Fruit fly (Drosophila melanogaster): ENCODE results near the gene CG43115.

CG43115 gene

DNA sequence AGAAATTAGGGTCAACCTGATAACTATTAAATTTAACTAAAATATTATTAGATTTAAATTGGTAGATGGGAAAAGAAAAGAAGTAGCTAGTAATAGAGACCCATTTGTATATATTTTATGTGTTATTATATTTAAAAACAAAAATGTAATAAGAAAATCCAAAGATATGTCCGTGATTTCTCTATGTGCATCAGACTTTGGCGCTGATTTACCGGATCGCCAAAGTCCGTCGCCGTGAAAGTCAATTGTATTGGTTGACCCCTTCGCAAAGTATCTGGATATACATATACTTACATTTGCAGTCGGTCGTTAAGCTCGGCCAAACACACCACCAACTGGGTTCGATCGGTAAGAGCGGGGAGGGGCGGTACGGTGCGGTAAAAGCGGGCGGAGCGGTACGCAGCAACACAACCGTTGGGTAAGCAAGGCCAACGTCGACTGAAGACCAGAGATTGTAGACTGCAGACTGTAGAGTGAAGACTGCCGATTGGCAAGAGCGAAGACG, 10.9 kb upstream of the CG43115 start (continued):
- TF ChIP-seq dl (GFP tag; optimal IDR thresholded peaks at IDR 0.05; ENCODE audit: insufficient read depth in 1 of 2, partially characterized antibody in 2 of 2) (no peak), br (GFP tag; optimal IDR thresholded peaks at IDR 0.05) (no peak)

DNA sequence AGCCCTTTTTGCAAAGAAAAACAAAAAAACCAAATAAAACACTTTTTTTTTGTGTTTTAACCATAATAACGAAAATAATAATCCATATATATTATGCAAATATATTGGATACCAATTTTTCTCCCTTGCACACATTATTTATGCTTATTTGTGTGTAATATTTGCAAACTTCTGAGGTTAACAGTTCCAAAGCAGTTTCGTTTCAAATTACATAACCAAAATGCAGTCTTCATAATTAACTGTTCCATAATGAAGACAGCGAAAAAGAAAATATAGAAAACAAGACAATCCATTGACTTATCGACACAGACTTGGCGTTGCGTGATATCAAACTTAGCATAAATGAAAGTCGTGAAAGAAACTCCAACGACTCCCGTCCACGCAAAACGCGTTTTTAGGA, 9.4 kb upstream of the CG43115 start:
- TF ChIP-seq dsf (GFP tag; optimal IDR thresholded peaks at IDR 0.05; ENCODE audit: borderline replicate concordance) (no peak), Hnf4 (GFP tag; optimal IDR thresholded peaks at IDR 0.05) (no peak), Sp1 (GFP tag; optimal IDR thresholded peaks at IDR 0.05) (no peak), Dfd (GFP tag; optimal IDR thresholded peaks at IDR 0.05) (no peak), OdsH (GFP tag; optimal IDR thresholded peaks at IDR 0.05) (no peak), Rel (GFP tag; optimal IDR thresholded peaks at IDR 0.05) (no peak), Rel (tag; optimal IDR thresholded peaks at IDR 0.05) (no peak), sv (GFP tag; optimal IDR thresholded peaks at IDR 0.05) (no peak), fru (GFP tag; optimal IDR thresholded peaks at IDR 0.05) (no peak), Mio (GFP tag; optimal IDR thresholded peaks at IDR 0.05) (no peak), sage (GFP tag; optimal IDR thresholded peaks at IDR 0.05) (no peak), tai (GFP tag; optimal IDR thresholded peaks at IDR 0.05) (no peak), Vsx2 (GFP tag; optimal IDR thresholded peaks at IDR 0.05; ENCODE audit: partially characterized antibody) (no peak), dl (GFP tag; optimal IDR thresholded peaks at IDR 0.05; ENCODE audit: insufficient read depth in 1 of 2, partially characterized antibody in 2 of 2) (no peak), Myc (optimal IDR thresholded peaks at IDR 0.05) (no peak)

DNA sequence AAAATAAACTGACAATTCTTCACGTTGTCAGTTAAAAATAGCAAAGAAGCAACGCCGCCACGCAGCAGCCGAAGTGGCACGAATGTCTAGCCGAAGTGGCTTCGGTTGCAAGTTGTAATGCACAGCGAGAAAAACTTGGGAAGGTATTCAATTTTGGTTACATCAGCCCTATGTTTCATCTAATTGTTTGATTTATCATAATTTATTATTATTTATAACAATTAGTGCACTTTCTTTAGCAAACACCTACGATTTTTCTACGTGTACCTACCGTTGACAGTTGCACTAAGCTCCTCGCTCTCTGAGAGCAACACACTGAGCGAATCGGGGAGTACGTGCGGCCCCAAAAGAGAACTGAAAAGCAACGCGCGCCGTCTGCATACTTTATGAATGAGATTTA, 8.6 kb upstream of the CG43115 start, which contains the start of gene Tsp5D:
Gene Tsp5D (minus strand): TSS at position 13 of the 400 bp plus-strand sequence.
- TF ChIP-seq sv (GFP tag; optimal IDR thresholded peaks at IDR 0.05) (peak; percentile 56), foxo (GFP tag; optimal IDR thresholded peaks at IDR 0.05) (peak in 1 of 2 experiments; percentile 19), fru (GFP tag; optimal IDR thresholded peaks at IDR 0.05) (peak; percentile 26), psq (GFP tag; optimal IDR thresholded peaks at IDR 0.05) (peak; percentile 11), h (GFP tag; optimal IDR thresholded peaks at IDR 0.05) (peak; percentile 38), woc (GFP tag; optimal IDR thresholded peaks at IDR 0.05) (no peak), Hnf4 (GFP tag; optimal IDR thresholded peaks at IDR 0.05) (no peak), CG9705 (GFP tag; optimal IDR thresholded peaks at IDR 0.05) (no peak), HLH106 (tag; optimal IDR thresholded peaks at IDR 0.05) (peak; percentile 46), Myc (optimal IDR thresholded peaks at IDR 0.05) (no peak)

DNA sequence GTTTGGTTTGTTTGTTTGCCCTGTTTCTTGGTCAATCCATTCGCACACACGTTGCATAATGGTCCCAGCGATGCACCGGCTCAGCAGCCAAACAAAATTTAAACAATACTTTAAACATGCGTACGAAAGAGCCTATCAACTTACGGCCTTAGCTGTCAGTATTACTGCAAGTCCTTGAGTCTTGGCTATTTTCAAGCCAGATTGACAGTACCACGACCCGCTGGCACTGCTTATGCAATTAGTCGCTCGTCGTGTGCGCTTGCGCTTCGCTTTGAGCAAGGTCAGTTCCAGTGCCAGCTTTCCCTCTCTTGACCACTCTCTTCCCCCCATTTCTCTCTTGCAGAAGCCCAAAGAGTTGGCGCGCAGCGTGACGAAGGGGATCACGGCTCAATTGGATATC, 2.5 kb upstream of the CG43115 start:
- TF ChIP-seq lola (GFP tag; optimal IDR thresholded peaks at IDR 0.05): no peak

DNA sequence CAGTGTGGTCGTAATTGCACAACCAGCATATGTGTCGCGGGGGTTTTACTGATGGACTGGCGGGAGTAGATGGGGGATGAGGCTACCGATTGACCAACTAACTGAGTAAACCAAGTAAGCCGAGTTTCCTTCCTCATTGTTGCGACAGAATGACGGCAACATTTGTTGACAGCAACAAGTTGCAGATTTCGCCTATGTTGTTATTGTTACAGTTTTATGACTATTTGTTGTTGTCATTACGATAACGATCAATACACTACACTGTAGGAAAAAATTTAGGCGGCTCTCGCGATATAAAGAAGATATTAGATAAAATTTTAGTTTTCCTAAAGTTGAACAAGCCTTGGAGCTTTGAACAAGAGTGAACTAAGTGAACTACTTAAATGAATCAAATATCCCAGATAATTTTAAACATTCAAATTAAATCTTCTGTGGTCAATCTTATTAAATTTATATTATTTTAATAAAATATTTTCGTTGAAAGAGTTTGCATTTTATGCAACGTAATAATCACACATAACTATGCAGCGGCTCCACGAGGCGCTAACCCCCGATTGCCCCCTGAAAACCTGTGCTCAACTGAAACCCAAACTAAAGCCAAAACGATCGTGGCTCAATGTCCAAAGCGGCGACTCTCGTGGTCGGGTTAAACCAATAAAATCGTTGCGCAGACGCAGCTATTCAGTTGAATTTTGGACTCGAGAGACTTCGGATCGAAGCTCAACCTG, 1.2 kb upstream of the CG43115 start, which contains the start of gene CG5928:
Gene CG5928 (plus strand): TSS at position 678 of the 728 bp plus-strand sequence.
- no peak for TF ChIP-seq ey (GFP tag; optimal IDR thresholded peaks at IDR 0.05)
- TF ChIP-seq jim (GFP tag; optimal IDR thresholded peaks at IDR 0.05): no peak
- no peak for TF ChIP-seq h (GFP tag; optimal IDR thresholded peaks at IDR 0.05)
- TF ChIP-seq dsf (GFP tag; optimal IDR thresholded peaks at IDR 0.05; ENCODE audit: borderline replicate concordance): no peak
- no peak for TF ChIP-seq woc (GFP tag; optimal IDR thresholded peaks at IDR 0.05)
- no peak for TF ChIP-seq usp (GFP tag; optimal IDR thresholded peaks at IDR 0.05)
- TF ChIP-seq tai (GFP tag; optimal IDR thresholded peaks at IDR 0.05): no peak
- no peak for TF ChIP-seq N (GFP tag; optimal IDR thresholded peaks at IDR 0.05)
- no peak for TF ChIP-seq Dif (GFP tag; optimal IDR thresholded peaks at IDR 0.05; ENCODE audit: partially characterized antibody)
- TF ChIP-seq Hr83 (GFP tag; optimal IDR thresholded peaks at IDR 0.05; ENCODE audit: poor library complexity, severe bottlenecking): no peak
- TF ChIP-seq sage (GFP tag; optimal IDR thresholded peaks at IDR 0.05): no peak

DNA sequence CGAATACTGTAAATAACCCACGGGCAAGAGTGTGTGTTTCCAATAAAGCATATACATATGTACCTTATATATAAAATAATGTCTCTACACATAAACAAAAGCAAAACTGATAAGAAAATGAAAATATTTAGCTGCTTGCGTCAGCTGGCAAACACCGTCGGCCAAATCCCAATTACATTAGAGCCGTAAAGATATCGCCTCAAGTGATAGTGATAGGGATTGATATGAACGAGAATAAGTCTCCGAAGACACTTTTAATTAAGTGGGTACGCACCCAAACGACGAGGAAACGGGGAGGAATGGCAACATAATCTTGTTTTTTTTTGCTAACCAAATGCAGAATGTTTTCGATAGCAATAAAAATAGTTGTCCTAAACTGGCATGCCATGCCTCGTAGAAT, 1.7 kb downstream of the CG43115 start:
- TF ChIP-seq jim (GFP tag; optimal IDR thresholded peaks at IDR 0.05) (no peak), dl (GFP tag; optimal IDR thresholded peaks at IDR 0.05; ENCODE audit: insufficient read depth in 1 of 2, partially characterized antibody in 2 of 2) (no peak), psq (GFP tag; optimal IDR thresholded peaks at IDR 0.05) (no peak), N (GFP tag; optimal IDR thresholded peaks at IDR 0.05) (no peak), sv (GFP tag; optimal IDR thresholded peaks at IDR 0.05) (no peak), tai (GFP tag; optimal IDR thresholded peaks at IDR 0.05) (no peak), Rel (GFP tag; optimal IDR thresholded peaks at IDR 0.05) (no peak), Rel (tag; optimal IDR thresholded peaks at IDR 0.05) (no peak), HLH106 (tag; optimal IDR thresholded peaks at IDR 0.05) (no peak), GATAd (GFP tag; optimal IDR thresholded peaks at IDR 0.05) (no peak), Jra (GFP tag; optimal IDR thresholded peaks at IDR 0.05) (no peak), Dif (GFP tag; optimal IDR thresholded peaks at IDR 0.05; ENCODE audit: partially characterized antibody) (no peak), ey (GFP tag; optimal IDR thresholded peaks at IDR 0.05) (no peak), Sp1 (GFP tag; optimal IDR thresholded peaks at IDR 0.05) (no peak), Myc (optimal IDR thresholded peaks at IDR 0.05) (no peak), dmrt93B (GFP tag; optimal IDR thresholded peaks at IDR 0.05) (no peak), foxo (GFP tag; optimal IDR thresholded peaks at IDR 0.05) (no peak)
